Worm (Caenorhabditis elegans) whole organism, young adult: ENCODE results near the gene wht-5.
A peak's percentile ranks its signal among the peaks of the same experiment; 100 is the strongest.

Experiments used
- F22D6.2 ChIP-seq: sonication (generic microtip); optimal IDR thresholded peaks from 2 replicates; lab custom pipeline; 2016; ENCODE audit warnings: mild to moderate bottlenecking, missing genetic modification characterization, missing compliant biosample characterization
- F23B12.7 ChIP-seq: sonication (generic microtip); optimal IDR thresholded peaks from 2 replicates; lab custom pipeline; 2017; ENCODE audit warnings: missing genetic modification characterization, mild to moderate bottlenecking, missing compliant biosample characterization, antibody characterized with exemption, moderate library complexity; ENCODE audit not compliant: insufficient read depth
- F49E8.2 ChIP-seq: sonication (generic microtip); optimal IDR thresholded peaks from 3 replicates; lab custom pipeline; 2017; ENCODE audit warnings: missing genetic modification characterization, mild to moderate bottlenecking, missing compliant biosample characterization, antibody characterized with exemption, moderate library complexity; ENCODE audit not compliant: insufficient read depth
- F52B5.7 ChIP-seq: sonication (generic microtip); optimal IDR thresholded peaks from 2 replicates; lab custom pipeline; 2016; ENCODE audit warnings: mild to moderate bottlenecking, missing genetic modification characterization, missing compliant biosample characterization
- F55B11.4 ChIP-seq: sonication (generic microtip); optimal IDR thresholded peaks from 2 replicates; lab custom pipeline; 2016; ENCODE audit warnings: missing compliant biosample characterization, missing genetic modification characterization, borderline replicate concordance; ENCODE audit not compliant: insufficient read depth
- K12H6.12 ChIP-seq: fragments of 200-800 bp; sonication (Bioruptor generic); optimal IDR thresholded peaks from 2 replicates; lab custom pipeline; 2018; ENCODE audit warnings: mild to moderate bottlenecking, missing genetic modification characterization, missing compliant biosample characterization
- Y53G8AR.9 ChIP-seq: fragments of 200-800 bp; sonication (Bioruptor generic); conservative IDR thresholded peaks from 2 replicates; pipeline ENCODE4 v1.3.6; 2022; ENCODE audit warnings: missing genetic modification reagents, missing genetic modification characterization, missing compliant biosample characterization
- Y95B8A.8 ChIP-seq: fragments of 200-800 bp; sonication (Bioruptor generic); IDR thresholded peaks from 2 replicates; pipeline ENCODE4 v1.3.6; 2022; ENCODE audit warnings: missing genetic modification reagents, missing genetic modification characterization, missing compliant biosample characterization
- akir-1 ChIP-seq: fragments of 200-800 bp; sonication (Bioruptor generic); optimal IDR thresholded peaks from 2 replicates; lab custom pipeline; 2018; ENCODE audit warnings: mild to moderate bottlenecking, missing genetic modification characterization, moderate library complexity, missing compliant biosample characterization
- aptf-2 ChIP-seq: fragments of 200-800 bp; sonication (Bioruptor generic); conservative IDR thresholded peaks from 2 replicates; pipeline ENCODE4 v1.3.6; 2022; ENCODE audit warnings: missing genetic modification reagents, missing genetic modification characterization, missing compliant biosample characterization
- aptf-3 ChIP-seq: fragments of 200-800 bp; sonication (Bioruptor generic); IDR thresholded peaks from 2 replicates; pipeline ENCODE4 v1.3.6; 2022; ENCODE audit warnings: missing genetic modification characterization, missing compliant biosample characterization
- attf-5 ChIP-seq: fragments of 200-800 bp; sonication (Bioruptor generic); optimal IDR thresholded peaks from 2 replicates; lab custom pipeline; 2018; ENCODE audit warnings: mild to moderate bottlenecking, missing genetic modification characterization, missing compliant biosample characterization
- bed-1 ChIP-seq: fragments of 200-800 bp; sonication (Bioruptor generic); IDR thresholded peaks from 2 replicates; pipeline ENCODE4 v1.3.6; 2022; ENCODE audit warnings: missing genetic modification reagents, missing genetic modification characterization, missing compliant biosample characterization
- bed-2 ChIP-seq: fragments of 200-800 bp; sonication (Bioruptor generic); IDR thresholded peaks from 2 replicates; pipeline ENCODE4 v1.3.6; 2022; ENCODE audit warnings: missing genetic modification reagents, missing genetic modification characterization, missing compliant biosample characterization
- ccch-3 ChIP-seq: fragments of 200-800 bp; sonication (Bioruptor generic); optimal IDR thresholded peaks from 2 replicates; lab custom pipeline; 2018; ENCODE audit warnings: mild to moderate bottlenecking, missing genetic modification characterization, missing compliant biosample characterization
- ceh-40 ChIP-seq: fragments of 200-800 bp; sonication (Bioruptor generic); IDR thresholded peaks from 2 replicates; pipeline ENCODE4 v1.3.6; 2022; ENCODE audit warnings: missing genetic modification characterization, missing compliant biosample characterization
- ceh-58 ChIP-seq: fragments of 200-800 bp; sonication (Bioruptor generic); IDR thresholded peaks from 2 replicates; pipeline ENCODE4 v1.3.6; 2022; ENCODE audit warnings: missing genetic modification characterization, missing compliant biosample characterization
- ceh-79 ChIP-seq: sonication (generic microtip); optimal IDR thresholded peaks from 2 replicates; lab custom pipeline; 2017; ENCODE audit warnings: mild to moderate bottlenecking, missing genetic modification characterization, missing compliant biosample characterization
- dox-1 ChIP-seq: fragments of 200-800 bp; sonication (Bioruptor generic); IDR thresholded peaks from 2 replicates; pipeline ENCODE4 v1.3.6; 2022; ENCODE audit warnings: missing genetic modification reagents, missing genetic modification characterization, missing compliant biosample characterization
- dpl-1 ChIP-seq: fragments of 150-350 bp; optimal IDR thresholded peaks from 2 replicates; lab custom pipeline; 2014; ENCODE audit warnings: missing biosample characterization, missing genetic modification reagents, missing genetic modification characterization
- egl-18 ChIP-seq: fragments of 200-800 bp; sonication (Bioruptor generic); IDR thresholded peaks from 2 replicates; pipeline ENCODE4 v1.3.6; 2022; ENCODE audit warnings: missing genetic modification reagents, missing genetic modification characterization, missing compliant biosample characterization
- egl-44 ChIP-seq: fragments of 200-800 bp; sonication (Bioruptor generic); IDR thresholded peaks from 2 replicates; pipeline ENCODE4 v1.3.6; 2022; ENCODE audit warnings: missing genetic modification reagents, missing genetic modification characterization, missing compliant biosample characterization
- him-1 ChIP-seq: sonication (generic microtip); optimal IDR thresholded peaks from 2 replicates; lab custom pipeline; 2016; ENCODE audit warnings: missing genotype, missing genetic modification reagents, missing genetic modification characterization, missing compliant biosample characterization
- lag-1 ChIP-seq: fragments of 200-800 bp; sonication (Bioruptor generic); IDR thresholded peaks from 2 replicates; pipeline ENCODE4 v1.3.6; 2022; ENCODE audit warnings: missing genetic modification reagents, missing genetic modification characterization, missing compliant biosample characterization
- let-526 ChIP-seq: fragments of 200-800 bp; sonication (Bioruptor generic); IDR thresholded peaks from 2 replicates; pipeline ENCODE4 v1.3.6; 2022; ENCODE audit warnings: missing genetic modification reagents, missing genetic modification characterization, missing compliant biosample characterization
- lin-35 ChIP-seq, 3 experiments: fragments of 150-350 bp in 2 of 3; sonication (generic microtip) in 1 of 3; optimal IDR thresholded peaks; 2 replicates each; lab custom pipeline; 2014 to 2018; ENCODE audit warnings: missing biosample characterization in 3 of 3, missing genetic modification characterization in 3 of 3, missing genetic modification reagents in 3 of 3
- lin-40 ChIP-seq: sonication (generic microtip); optimal IDR thresholded peaks from 2 replicates; lab custom pipeline; 2016; ENCODE audit warnings: missing genetic modification characterization, mild to moderate bottlenecking, missing compliant biosample characterization, missing genotype, missing genetic modification reagents
- lir-1 ChIP-seq: fragments of 200-800 bp; sonication (Bioruptor generic); conservative IDR thresholded peaks from 2 replicates; pipeline ENCODE4 v1.3.6; 2022; ENCODE audit warnings: missing genetic modification reagents, missing genetic modification characterization, missing compliant biosample characterization
- lsl-1 ChIP-seq: fragments of 200-800 bp; sonication (Bioruptor generic); optimal IDR thresholded peaks from 2 replicates; lab custom pipeline; 2018; ENCODE audit warnings: mild to moderate bottlenecking, missing genetic modification characterization, moderate library complexity, missing compliant biosample characterization
- madf-10 ChIP-seq: sonication (generic microtip); optimal IDR thresholded peaks from 2 replicates; lab custom pipeline; 2016; ENCODE audit warnings: mild to moderate bottlenecking, missing genetic modification characterization, missing compliant biosample characterization
- madf-6 ChIP-seq: fragments of 200-800 bp; sonication (Bioruptor generic); IDR thresholded peaks from 2 replicates; pipeline ENCODE4 v1.3.6; 2022; ENCODE audit warnings: missing genetic modification reagents, missing genetic modification characterization, missing compliant biosample characterization
- madf-8 ChIP-seq: fragments of 200-800 bp; sonication (Bioruptor generic); conservative IDR thresholded peaks from 2 replicates; pipeline ENCODE4 v1.3.6; 2022; ENCODE audit warnings: missing genetic modification reagents, missing genetic modification characterization, missing compliant biosample characterization
- mcd-1 ChIP-seq: fragments of 200-800 bp; sonication (Bioruptor generic); IDR thresholded peaks from 2 replicates; pipeline ENCODE4 v1.3.6; 2022; ENCODE audit warnings: missing genetic modification reagents, missing genetic modification characterization, missing compliant biosample characterization
- nfya-1 ChIP-seq: sonication (generic microtip); optimal IDR thresholded peaks from 2 replicates; lab custom pipeline; 2017; ENCODE audit warnings: antibody characterized with exemption, missing compliant biosample characterization, missing genetic modification characterization, borderline replicate concordance; ENCODE audit not compliant: insufficient read depth
- nfya-2 ChIP-seq: fragments of 200-800 bp; sonication (Bioruptor generic); IDR thresholded peaks from 2 replicates; pipeline ENCODE4 v1.3.6; 2022; ENCODE audit warnings: missing genetic modification reagents, missing genetic modification characterization, missing compliant biosample characterization
- nfyb-1 ChIP-seq: fragments of 200-800 bp; sonication (Bioruptor generic); IDR thresholded peaks from 2 replicates; pipeline ENCODE4 v1.3.6; 2022; ENCODE audit warnings: missing genetic modification reagents, missing genetic modification characterization, missing compliant biosample characterization
- nhr-80 ChIP-seq: sonication (generic microtip); optimal IDR thresholded peaks from 2 replicates; lab custom pipeline; 2016; ENCODE audit warnings: missing genetic modification characterization, missing compliant biosample characterization
- pha-4 ChIP-seq: fragments of 150-350 bp; sonication (generic microtip); optimal IDR thresholded peaks from 2 replicates; lab custom pipeline; 2014; ENCODE audit warnings: missing biosample characterization, missing genetic modification reagents, missing genetic modification characterization
- rcor-1 ChIP-seq: fragments of 200-800 bp; sonication (Bioruptor generic); IDR thresholded peaks from 2 replicates; pipeline ENCODE4 v1.3.6; 2022; ENCODE audit warnings: missing genetic modification reagents, missing genetic modification characterization, missing compliant biosample characterization
- repo-1 ChIP-seq: sonication (generic microtip); optimal IDR thresholded peaks from 2 replicates; lab custom pipeline; 2017; ENCODE audit warnings: mild to moderate bottlenecking, missing genetic modification characterization, missing compliant biosample characterization
- sdz-38 ChIP-seq: sonication (generic microtip); optimal IDR thresholded peaks from 2 replicates; lab custom pipeline; 2016; ENCODE audit warnings: missing genotype, missing genetic modification characterization, missing compliant biosample characterization
- snpc-4 ChIP-seq, 5 experiments: fragments of 150-350 bp in 1 of 5; sonication (generic microtip) in 4 of 5; optimal IDR thresholded peaks; 2 replicates each; lab custom pipeline; 2014 to 2018; ENCODE audit warnings: missing genetic modification characterization in 5 of 5, missing biosample characterization in 3 of 5, antibody characterized with exemption in 2 of 5, mild to moderate bottlenecking in 2 of 5, missing compliant biosample characterization in 2 of 5, missing genotype in 2 of 5, moderate library complexity in 2 of 5, missing genetic modification reagents in 1 of 5
- somi-1 ChIP-seq: fragments of 200-800 bp; sonication (Bioruptor generic); optimal IDR thresholded peaks from 2 replicates; lab custom pipeline; 2018; ENCODE audit warnings: mild to moderate bottlenecking, missing genetic modification characterization, missing compliant biosample characterization
- sptf-2 ChIP-seq: fragments of 200-800 bp; sonication (Bioruptor generic); optimal IDR thresholded peaks from 2 replicates; lab custom pipeline; 2018; ENCODE audit warnings: mild to moderate bottlenecking, missing genetic modification characterization, missing compliant biosample characterization
- unc-130 ChIP-seq: sonication (generic microtip); optimal IDR thresholded peaks from 2 replicates; lab custom pipeline; 2016; ENCODE audit warnings: missing genetic modification reagents, missing genetic modification characterization, missing compliant biosample characterization
- ztf-22 ChIP-seq: fragments of 200-800 bp; sonication (Bioruptor generic); optimal IDR thresholded peaks from 2 replicates; lab custom pipeline; 2018; ENCODE audit warnings: mild to moderate bottlenecking, missing genetic modification characterization, moderate library complexity, missing compliant biosample characterization

wht-5 gene

DNA sequence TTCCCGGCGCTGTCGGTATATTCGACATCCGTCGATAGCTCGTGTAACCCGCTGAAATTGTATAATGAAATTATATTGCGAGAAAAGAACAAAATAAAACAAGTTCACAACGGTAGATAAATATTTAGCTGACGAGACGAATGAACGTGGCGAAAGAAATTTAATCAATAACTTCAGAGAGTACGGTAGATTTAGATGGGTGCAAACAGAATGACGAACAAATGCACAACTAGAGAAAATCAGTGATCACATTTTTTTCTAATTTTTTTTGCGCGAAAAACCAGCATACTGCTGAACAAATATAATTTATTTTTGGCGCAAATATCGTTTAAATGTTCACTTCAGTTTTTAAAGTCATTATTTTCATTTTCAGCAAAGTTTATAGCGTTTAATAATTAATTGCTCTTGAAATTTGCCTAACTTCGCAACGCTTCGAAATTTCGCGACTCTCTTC is 23.4 kb downstream of the wht-5 start, which contains the start of gene sec-24.2 (continued):
- TF ChIP-seq ztf-22 (GFP tag; lab: Kevin White, UChicago) (no peak), bed-2 (GFP tag; lab: Robert Waterston, UW) (no peak), F49E8.2 (tag; lab: Kevin White, UChicago) (no peak), lag-1 (no peak), madf-8 (GFP tag; lab: Robert Waterston, UW) (peak; percentile 55; the same call in 1 of the 2 replicates), nfya-2 (no peak), madf-6 (GFP tag; lab: Robert Waterston, UW) (peak; percentile 86), ceh-79 (tag; lab: Kevin White, UChicago) (no peak), madf-10 (tag; lab: Kevin White, UChicago) (no peak), attf-5 (GFP tag; lab: Kevin White, UChicago) (no peak), lsl-1 (GFP tag; lab: Kevin White, UChicago) (peak; percentile 83), Y53G8AR.9 (GFP tag; lab: Robert Waterston, UW) (no peak), lin-40 (tag; lab: Kevin White, UChicago) (no peak), somi-1 (GFP tag; lab: Kevin White, UChicago) (no peak), aptf-2 (no peak), ceh-58 (GFP tag; lab: Robert Waterston, UW) (no peak), repo-1 (tag; lab: Kevin White, UChicago) (no peak), lir-1 (GFP tag; lab: Robert Waterston, UW) (no peak), F23B12.7 (tag; lab: Kevin White, UChicago) (no peak), ceh-40 (GFP tag; lab: Robert Waterston, UW) (no peak), pha-4 (no peak), K12H6.12 (tag; lab: Kevin White, UChicago) (no peak), F55B11.4 (tag; lab: Kevin White, UChicago) (no peak), sptf-2 (GFP tag; lab: Kevin White, UChicago) (no peak), nfyb-1 (GFP tag; lab: Robert Waterston, UW) (no peak), bed-1 (GFP tag; lab: Robert Waterston, UW) (no peak), akir-1 (GFP tag; lab: Kevin White, UChicago) (no peak), egl-44 (GFP tag; lab: Robert Waterston, UW) (no peak), Y95B8A.8 (GFP tag; lab: Robert Waterston, UW) (0 out of 2 replicates have a peak, but pooled peaks have one; percentile 22), aptf-3 (GFP tag; lab: Robert Waterston, UW) (no peak)

DNA sequence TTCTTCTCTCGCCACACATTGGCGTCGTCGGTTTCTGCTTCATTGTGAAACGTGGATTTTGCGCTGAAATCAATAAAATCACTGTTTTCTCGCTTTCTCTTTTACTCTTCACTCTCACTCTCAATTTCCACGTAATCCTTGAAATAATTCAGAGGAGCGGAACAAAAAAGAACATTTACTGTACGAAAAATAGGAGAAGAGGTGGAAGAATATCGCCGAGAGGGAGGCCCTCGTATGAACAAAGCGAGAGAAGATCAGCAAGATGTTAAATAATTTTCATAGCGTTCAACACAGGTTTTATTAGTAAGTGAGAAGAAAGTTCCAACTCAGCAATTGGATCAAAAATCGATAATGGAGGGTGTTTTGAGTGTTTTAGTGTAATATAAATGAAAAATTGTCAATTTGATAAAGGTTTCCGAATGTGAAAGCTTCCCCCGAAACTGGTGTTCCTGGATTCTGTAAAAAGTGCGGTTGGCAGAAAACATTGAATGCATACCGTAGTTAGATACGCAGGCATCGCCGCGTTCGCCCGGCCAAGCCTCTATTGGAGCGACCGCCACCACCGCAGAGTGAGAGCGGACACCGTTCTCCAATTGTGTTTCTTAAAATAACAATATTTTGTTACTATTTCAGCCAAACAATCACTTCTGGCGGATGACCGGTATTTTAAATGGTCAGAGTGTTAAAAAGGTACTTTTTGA is 24.2 kb downstream of the wht-5 start, which contains the start of the genes ccr-4 and ZC518.8:
Gene ccr-4, plus strand, starts transcription at position 151 of the 701 bp plus-strand sequence.
Gene ZC518.8, minus strand, starts transcription at position 517 of the 701 bp plus-strand sequence.
- TF ChIP-seq snpc-4 (GFP tag; optimal IDR thresholded peaks at IDR 0.05; lab: Kevin White, UChicago) (no peak), snpc-4 (tag; optimal IDR thresholded peaks at IDR 0.05; lab: Kevin White, UChicago) (no peak), lsl-1 (GFP tag; lab: Kevin White, UChicago) (no peak), egl-44 (GFP tag; lab: Robert Waterston, UW) (no peak), madf-6 (GFP tag; lab: Robert Waterston, UW) (no peak), F52B5.7 (tag; lab: Kevin White, UChicago) (no peak), nfya-1 (tag; lab: Kevin White, UChicago) (no peak), egl-18 (no peak), him-1 (tag; lab: Kevin White, UChicago) (no peak), dox-1 (GFP tag; lab: Robert Waterston, UW) (no peak), let-526 (GFP tag; lab: Robert Waterston, UW) (no peak), dpl-1 (no peak), F49E8.2 (tag; lab: Kevin White, UChicago) (no peak), nhr-80 (tag; lab: Kevin White, UChicago) (peak; percentile 40), rcor-1 (GFP tag; lab: Robert Waterston, UW) (no peak), mcd-1 (GFP tag; lab: Robert Waterston, UW) (no peak), lin-35 (GFP tag; optimal IDR thresholded peaks at IDR 0.05; lab: Kevin White, UChicago) (no peak), F22D6.2 (tag; lab: Kevin White, UChicago) (no peak), ccch-3 (GFP tag; lab: Kevin White, UChicago) (no peak), unc-130 (GFP tag; lab: Kevin White, UChicago) (no peak), sdz-38 (tag; lab: Kevin White, UChicago) (no peak)
